Worm (Caenorhabditis elegans) whole organism, young adult: Measurements from ENCODE around the gene cyb-3.
A peak's percentile ranks its signal among the peaks of the same experiment; 100 is the strongest.

Experiments
- B0019.2 ChIP-seq: fragments of 200-800 bp; sonication (Bioruptor generic); conservative IDR thresholded peaks from 2 replicates; pipeline ENCODE4 v1.3.6; 2022; ENCODE audit warnings: missing genetic modification reagents, missing genetic modification characterization, missing compliant biosample characterization
- B0261.1 ChIP-seq: sonication (generic microtip); optimal IDR thresholded peaks from 2 replicates; lab custom pipeline; 2016; ENCODE audit warnings: mild to moderate bottlenecking, missing genetic modification characterization, moderate library complexity, missing compliant biosample characterization
- D2030.7 ChIP-seq: fragments of 200-800 bp; sonication (Bioruptor generic); IDR thresholded peaks from 2 replicates; pipeline ENCODE4 v1.3.6; 2022; ENCODE audit warnings: missing genetic modification reagents, missing genetic modification characterization, missing compliant biosample characterization
- F22D6.2 ChIP-seq: sonication (generic microtip); optimal IDR thresholded peaks from 2 replicates; lab custom pipeline; 2016; ENCODE audit warnings: mild to moderate bottlenecking, missing genetic modification characterization, missing compliant biosample characterization
- F33H1.4 ChIP-seq: fragments of 200-800 bp; sonication (Bioruptor generic); IDR thresholded peaks from 2 replicates; pipeline ENCODE4 v1.3.6; 2022; ENCODE audit warnings: missing genetic modification reagents, missing genetic modification characterization, missing compliant biosample characterization
- F57C9.4 ChIP-seq: sonication (generic microtip); optimal IDR thresholded peaks from 2 replicates; lab custom pipeline; 2017; ENCODE audit warnings: mild to moderate bottlenecking, missing genetic modification characterization, missing compliant biosample characterization
- K11D2.4 ChIP-seq: fragments of 200-800 bp; sonication (Bioruptor generic); IDR thresholded peaks from 2 replicates; pipeline ENCODE4 v1.3.6; 2022; ENCODE audit warnings: missing genetic modification reagents, missing genetic modification characterization, missing compliant biosample characterization
- Y95B8A.8 ChIP-seq: fragments of 200-800 bp; sonication (Bioruptor generic); IDR thresholded peaks from 2 replicates; pipeline ENCODE4 v1.3.6; 2022; ENCODE audit warnings: missing genetic modification reagents, missing genetic modification characterization, missing compliant biosample characterization
- ZK185.1 ChIP-seq: sonication (generic microtip); optimal IDR thresholded peaks from 2 replicates; lab custom pipeline; 2016; ENCODE audit warnings: mild to moderate bottlenecking, missing genetic modification characterization, missing compliant biosample characterization; ENCODE audit not compliant: poor library complexity, severe bottlenecking
- aptf-3 ChIP-seq: fragments of 200-800 bp; sonication (Bioruptor generic); IDR thresholded peaks from 2 replicates; pipeline ENCODE4 v1.3.6; 2022; ENCODE audit warnings: missing genetic modification characterization, missing compliant biosample characterization
- atf-7 ChIP-seq: sonication (generic microtip); optimal IDR thresholded peaks from 2 replicates; lab custom pipeline; 2017; ENCODE audit warnings: mild to moderate bottlenecking, missing genetic modification characterization, missing compliant biosample characterization
- athp-1 ChIP-seq: sonication (generic microtip); optimal IDR thresholded peaks from 2 replicates; lab custom pipeline; 2017; ENCODE audit warnings: mild to moderate bottlenecking, missing genetic modification characterization, missing compliant biosample characterization
- bed-2 ChIP-seq: fragments of 200-800 bp; sonication (Bioruptor generic); IDR thresholded peaks from 2 replicates; pipeline ENCODE4 v1.3.6; 2022; ENCODE audit warnings: missing genetic modification reagents, missing genetic modification characterization, missing compliant biosample characterization
- ceh-40 ChIP-seq: fragments of 200-800 bp; sonication (Bioruptor generic); IDR thresholded peaks from 2 replicates; pipeline ENCODE4 v1.3.6; 2022; ENCODE audit warnings: missing genetic modification characterization, missing compliant biosample characterization
- dpl-1 ChIP-seq: fragments of 150-350 bp; optimal IDR thresholded peaks from 2 replicates; lab custom pipeline; 2014; ENCODE audit warnings: missing biosample characterization, missing genetic modification reagents, missing genetic modification characterization
- efl-1 ChIP-seq: fragments of 150-350 bp; optimal IDR thresholded peaks from 2 replicates; lab custom pipeline; 2014; ENCODE audit warnings: missing biosample characterization, missing genetic modification reagents, missing genetic modification characterization
- egl-18 ChIP-seq: fragments of 200-800 bp; sonication (Bioruptor generic); IDR thresholded peaks from 2 replicates; pipeline ENCODE4 v1.3.6; 2022; ENCODE audit warnings: missing genetic modification reagents, missing genetic modification characterization, missing compliant biosample characterization
- fkh-3 ChIP-seq: sonication (generic microtip); optimal IDR thresholded peaks from 2 replicates; lab custom pipeline; 2016; ENCODE audit warnings: mild to moderate bottlenecking, missing genetic modification characterization, missing compliant biosample characterization
- let-607 ChIP-seq, 2 experiments: fragments of 200-800 bp in 1 of 2; sonication (Bioruptor generic) in 1 of 2; sonication (generic microtip) in 1 of 2; optimal IDR thresholded peaks; 2 replicates each; lab custom pipeline; 2016 to 2018; ENCODE audit warnings: mild to moderate bottlenecking in 2 of 2, missing compliant biosample characterization in 2 of 2, missing genetic modification characterization in 2 of 2, moderate library complexity in 2 of 2, missing genotype in 1 of 2
- madf-10 ChIP-seq: sonication (generic microtip); optimal IDR thresholded peaks from 2 replicates; lab custom pipeline; 2016; ENCODE audit warnings: mild to moderate bottlenecking, missing genetic modification characterization, missing compliant biosample characterization
- madf-8 ChIP-seq: fragments of 200-800 bp; sonication (Bioruptor generic); conservative IDR thresholded peaks from 2 replicates; pipeline ENCODE4 v1.3.6; 2022; ENCODE audit warnings: missing genetic modification reagents, missing genetic modification characterization, missing compliant biosample characterization
- mcd-1 ChIP-seq: fragments of 200-800 bp; sonication (Bioruptor generic); IDR thresholded peaks from 2 replicates; pipeline ENCODE4 v1.3.6; 2022; ENCODE audit warnings: missing genetic modification reagents, missing genetic modification characterization, missing compliant biosample characterization
- mel-28 ChIP-seq: sonication (generic microtip); optimal IDR thresholded peaks from 2 replicates; lab custom pipeline; 2016; ENCODE audit warnings: borderline replicate concordance, mild to moderate bottlenecking, missing genetic modification characterization, missing compliant biosample characterization
- mes-4 ChIP-seq: sonication (generic microtip); optimal IDR thresholded peaks from 2 replicates; lab custom pipeline; 2016; ENCODE audit warnings: missing genotype, missing genetic modification characterization, missing compliant biosample characterization
- mxl-1 ChIP-seq: sonication (generic microtip); optimal IDR thresholded peaks from 2 replicates; lab custom pipeline; 2016; ENCODE audit warnings: missing genetic modification characterization, missing compliant biosample characterization
- nfya-2 ChIP-seq: fragments of 200-800 bp; sonication (Bioruptor generic); IDR thresholded peaks from 2 replicates; pipeline ENCODE4 v1.3.6; 2022; ENCODE audit warnings: missing genetic modification reagents, missing genetic modification characterization, missing compliant biosample characterization
- nhr-120 ChIP-seq: fragments of 200-800 bp; sonication (Bioruptor generic); IDR thresholded peaks from 2 replicates; pipeline ENCODE4 v1.3.6; 2022; ENCODE audit warnings: missing genetic modification characterization, missing compliant biosample characterization
- nhr-179 ChIP-seq: sonication (generic microtip); optimal IDR thresholded peaks from 2 replicates; lab custom pipeline; 2016; ENCODE audit warnings: mild to moderate bottlenecking, missing genetic modification characterization, missing compliant biosample characterization
- nhr-27 ChIP-seq: fragments of 200-800 bp; sonication (Bioruptor generic); optimal IDR thresholded peaks from 2 replicates; lab custom pipeline; 2018; ENCODE audit warnings: mild to moderate bottlenecking, missing genetic modification characterization, moderate library complexity, missing compliant biosample characterization
- nhr-80 ChIP-seq: sonication (generic microtip); optimal IDR thresholded peaks from 2 replicates; lab custom pipeline; 2016; ENCODE audit warnings: missing genetic modification characterization, missing compliant biosample characterization
- rec-8 ChIP-seq, 2 experiments: sonication (generic microtip); optimal IDR thresholded peaks; 2 replicates each; lab custom pipeline; 2016; ENCODE audit warnings: mild to moderate bottlenecking in 2 of 2, missing genetic modification characterization in 2 of 2, missing genetic modification reagents in 2 of 2, missing genotype in 2 of 2, missing biosample characterization in 1 of 2, missing compliant biosample characterization in 1 of 2, moderate library complexity in 1 of 2
- rpc-1 ChIP-seq, 2 experiments: fragments of 150-350 bp in 1 of 2; sonication (generic microtip) in 1 of 2; optimal IDR thresholded peaks; 2 replicates each; lab custom pipeline; 2014 to 2018; ENCODE audit warnings: missing biosample characterization in 1 of 2, missing genetic modification characterization in 1 of 2, missing genetic modification reagents in 1 of 2, missing genotype in 1 of 2
- snpc-1.3 ChIP-seq: sonication (generic microtip); optimal IDR thresholded peaks from 2 replicates; lab custom pipeline; 2017; ENCODE audit warnings: missing genetic modification characterization, mild to moderate bottlenecking, missing compliant biosample characterization, antibody characterized with exemption, moderate library complexity, missing genotype, missing genetic modification reagents; ENCODE audit not compliant: insufficient read depth
- snpc-3.4 ChIP-seq: sonication (generic microtip); optimal IDR thresholded peaks from 2 replicates; lab custom pipeline; 2017; ENCODE audit warnings: missing genetic modification characterization, mild to moderate bottlenecking, missing compliant biosample characterization, antibody characterized with exemption, moderate library complexity, missing genotype, missing genetic modification reagents
- snpc-4 ChIP-seq, 5 experiments: fragments of 150-350 bp in 1 of 5; sonication (generic microtip) in 4 of 5; optimal IDR thresholded peaks; 2 replicates each; lab custom pipeline; 2014 to 2018; ENCODE audit warnings: missing genetic modification characterization in 5 of 5, missing biosample characterization in 3 of 5, antibody characterized with exemption in 2 of 5, mild to moderate bottlenecking in 2 of 5, missing compliant biosample characterization in 2 of 5, missing genotype in 2 of 5, moderate library complexity in 2 of 5, missing genetic modification reagents in 1 of 5
- tbx-9 ChIP-seq: sonication (generic microtip); optimal IDR thresholded peaks from 2 replicates; lab custom pipeline; 2016; ENCODE audit warnings: borderline replicate concordance, missing genetic modification characterization, inconsistent platforms, missing compliant biosample characterization
- tlf-1 ChIP-seq: fragments of 200-800 bp; sonication (Bioruptor generic); optimal IDR thresholded peaks from 2 replicates; lab custom pipeline; 2018; ENCODE audit warnings: mild to moderate bottlenecking, missing genetic modification characterization, missing compliant biosample characterization
- unc-130 ChIP-seq: sonication (generic microtip); optimal IDR thresholded peaks from 2 replicates; lab custom pipeline; 2016; ENCODE audit warnings: missing genetic modification reagents, missing genetic modification characterization, missing compliant biosample characterization
- unc-62 ChIP-seq: fragments of 150-350 bp; optimal IDR thresholded peaks from 2 replicates; lab custom pipeline; 2014; ENCODE audit warnings: missing biosample characterization, missing genetic modification reagents, missing genetic modification characterization

The cyb-3 gene

ce11 chrV:15442384-15442783 is 46.9 kb downstream of the cyb-3 start (continued):
- no peak for TF ChIP-seq madf-8 (GFP tag; lab: Robert Waterston, UW)

- TF ChIP-seq D2030.7 (no peak), athp-1 (no peak), B0019.2 (GFP tag; lab: Robert Waterston, UW) (no peak), snpc-1.3 (tag; lab: Kevin White, UChicago) (no peak), F57C9.4 (tag; lab: Kevin White, UChicago) (no peak), nhr-120 (GFP tag; lab: Robert Waterston, UW) (no peak), dpl-1 (GFP tag; lab: Kevin White, UChicago) (no peak), let-607 (tag; optimal IDR thresholded peaks at IDR 0.05; lab: Kevin White, UChicago) (no peak), unc-130 (no peak), mes-4 (tag; lab: Kevin White, UChicago) (no peak), B0261.1 (tag; lab: Kevin White, UChicago) (no peak), Y95B8A.8 (GFP tag; lab: Robert Waterston, UW) (no peak)
Observed at ce11 chrV:15443708-15444107, 48.2 kb downstream of the cyb-3 start, which contains the start of gene T26H5.10. Gene T26H5.10, minus strand, starts transcription at chrV:15443808.

- no peak for TF ChIP-seq F22D6.2 (tag; lab: Kevin White, UChicago)
- TF ChIP-seq aptf-3 (GFP tag; lab: Robert Waterston, UW) = no peak
- TF ChIP-seq nhr-179 (tag; lab: Kevin White, UChicago) = no peak
- TF ChIP-seq rec-8 (tag; optimal IDR thresholded peaks at IDR 0.05; lab: Kevin White, UChicago) = no peak
- no peak for TF ChIP-seq F33H1.4 (GFP tag; lab: Robert Waterston, UW)
- no peak for TF ChIP-seq mcd-1 (GFP tag; lab: Robert Waterston, UW)
- no peak for TF ChIP-seq madf-10 (tag; lab: Kevin White, UChicago)
- no peak for TF ChIP-seq nfya-2 (GFP tag; lab: Robert Waterston, UW)
- no peak for TF ChIP-seq egl-18 (GFP tag; lab: Robert Waterston, UW)
Observed at ce11 chrV:15444188-15444587, 48.7 kb downstream of the cyb-3 start, which contains the start of gene T26H5.11. Gene T26H5.11, minus strand, starts transcription at chrV:15444288.

- TF ChIP-seq nhr-80 (tag; lab: Kevin White, UChicago) = peak; percentile 2
- TF ChIP-seq bed-2 (GFP tag; lab: Robert Waterston, UW) = no peak
- no peak for TF ChIP-seq snpc-1.3 (tag; lab: Kevin White, UChicago)
- TF ChIP-seq K11D2.4 (GFP tag; lab: Robert Waterston, UW) = no peak
- TF ChIP-seq efl-1 (GFP tag; lab: Kevin White, UChicago) = no peak
- TF ChIP-seq, all 124 proteins: peak for 1
Observed at ce11 chrV:15444615-15445014, 49.1 kb downstream of the cyb-3 start, which contains the start of gene T26H5.9. Gene T26H5.9, plus strand, starts transcription at chrV:15444916.

- TF ChIP-seq tbx-9 (tag; lab: Kevin White, UChicago) (no peak), rpc-1 (optimal IDR thresholded peaks at IDR 0.05; lab: Kevin White, UChicago) (no peak), rpc-1 (tag; optimal IDR thresholded peaks at IDR 0.05; lab: Kevin White, UChicago) (no peak), ZK185.1 (tag; lab: Kevin White, UChicago) (no peak), ceh-40 (no peak), mxl-1 (no peak), mel-28 (no peak), tlf-1 (no peak), nhr-27 (tag; lab: Kevin White, UChicago) (no peak), mcd-1 (GFP tag; lab: Robert Waterston, UW) (no peak), aptf-3 (GFP tag; lab: Robert Waterston, UW) (no peak), snpc-3.4 (tag; lab: Kevin White, UChicago) (no peak), nhr-120 (GFP tag; lab: Robert Waterston, UW) (no peak), unc-62 (GFP tag; lab: Kevin White, UChicago) (no peak), atf-7 (tag; lab: Kevin White, UChicago) (no peak), snpc-4 (GFP tag; optimal IDR thresholded peaks at IDR 0.05; lab: Kevin White, UChicago) (no peak), snpc-4 (tag; optimal IDR thresholded peaks at IDR 0.05; lab: Kevin White, UChicago) (no peak), F33H1.4 (GFP tag; lab: Robert Waterston, UW) (no peak), fkh-3 (tag; lab: Kevin White, UChicago) (no peak)
Observed at ce11 chrV:15445437-15445836, 49.9 kb downstream of the cyb-3 start, which contains the start of gene srh-239. Gene srh-239, plus strand, starts transcription at chrV:15445737.
